Fruit fly (Drosophila melanogaster) whole organism, embryonic: ENCODE measurements around the gene Tis11.
A peak's percentile ranks its signal among the peaks of the same experiment; 100 is the strongest.

Experiments used
- Bteb2 ChIP-seq: fragments of 200-800 bp; sonication (Bioruptor generic); optimal IDR thresholded peaks from 2 replicates; lab custom pipeline; 2016; ENCODE audit warnings: missing biosample characterization, missing genetic modification characterization
- CG10147 ChIP-seq: fragments of 200-800 bp; sonication (Bioruptor generic); optimal IDR thresholded peaks from 2 replicates; lab custom pipeline; 2019; ENCODE audit warnings: missing biosample characterization, mild to moderate bottlenecking, missing genetic modification characterization, moderate library complexity
- CG10267 ChIP-seq: fragments of 200-800 bp; sonication (Bioruptor generic); optimal IDR thresholded peaks from 2 replicates; lab custom pipeline; 2018; ENCODE audit warnings: missing biosample characterization, mild to moderate bottlenecking, missing genetic modification characterization, moderate library complexity
- CG10321 ChIP-seq: fragments of 200-800 bp; sonication (Bioruptor generic); IDR thresholded peaks from 2 replicates; pipeline ENCODE4 v1.3.6; 2022; ENCODE audit warnings: missing biosample characterization, missing genetic modification characterization
- CG10543 ChIP-seq: fragments of 200-800 bp; sonication (Bioruptor generic); optimal IDR thresholded peaks from 3 replicates; lab custom pipeline; 2017; ENCODE audit warnings: missing biosample characterization, mild to moderate bottlenecking, missing genetic modification characterization, moderate library complexity
- CG10979 ChIP-seq: fragments of 200-800 bp; sonication (Bioruptor generic); optimal IDR thresholded peaks from 2 replicates; lab custom pipeline; 2018; ENCODE audit warnings: missing biosample characterization, mild to moderate bottlenecking, missing genetic modification characterization, moderate library complexity
- CG11504 ChIP-seq: fragments of 200-800 bp; sonication (Bioruptor generic); optimal IDR thresholded peaks from 3 replicates; lab custom pipeline; 2019; ENCODE audit warnings: missing biosample characterization, mild to moderate bottlenecking, missing genetic modification characterization, moderate library complexity
- CG13296 ChIP-seq: fragments of 200-800 bp; sonication (Bioruptor generic); optimal IDR thresholded peaks from 3 replicates; lab custom pipeline; 2018; ENCODE audit warnings: missing biosample characterization, mild to moderate bottlenecking, missing genetic modification characterization
- CG13424 ChIP-seq: fragments of 200-800 bp; sonication (Bioruptor generic); optimal IDR thresholded peaks from 2 replicates; lab custom pipeline; 2019; ENCODE audit warnings: missing biosample characterization, mild to moderate bottlenecking, missing genetic modification characterization, moderate library complexity
- CG14710 ChIP-seq: fragments of 200-800 bp; sonication (Bioruptor generic); optimal IDR thresholded peaks from 3 replicates; lab custom pipeline; 2019; ENCODE audit warnings: missing biosample characterization, mild to moderate bottlenecking, missing genetic modification characterization, moderate library complexity
- CG15269 ChIP-seq: fragments of 200-800 bp; sonication (Bioruptor generic); optimal IDR thresholded peaks from 2 replicates; lab custom pipeline; 2018; ENCODE audit warnings: missing biosample characterization, mild to moderate bottlenecking, missing genetic modification characterization, moderate library complexity
- CG16813 ChIP-seq: fragments of 200-800 bp; sonication (Bioruptor generic); IDR thresholded peaks from 3 replicates; pipeline ENCODE4 v1.3.6; 2022; ENCODE audit warnings: missing biosample characterization, missing genetic modification characterization; ENCODE audit not compliant: partially characterized antibody
- CG17359 ChIP-seq: fragments of 200-800 bp; sonication (Bioruptor generic); optimal IDR thresholded peaks from 3 replicates; lab custom pipeline; 2018; ENCODE audit warnings: missing biosample characterization, mild to moderate bottlenecking, missing genetic modification characterization, moderate library complexity
- CG17829 ChIP-seq: fragments of 200-800 bp; optimal IDR thresholded peaks from 2 replicates; lab custom pipeline; 2019; ENCODE audit warnings: missing biosample characterization, mild to moderate bottlenecking, missing genetic modification characterization, moderate library complexity
- CG18262 ChIP-seq: fragments of 200-800 bp; optimal IDR thresholded peaks from 3 replicates; lab custom pipeline; 2019; ENCODE audit warnings: missing biosample characterization, mild to moderate bottlenecking, missing genetic modification characterization, moderate library complexity
- CG2712 ChIP-seq: fragments of 200-800 bp; optimal IDR thresholded peaks from 3 replicates; lab custom pipeline; 2019; ENCODE audit warnings: missing biosample characterization, mild to moderate bottlenecking, missing genetic modification characterization, moderate library complexity
- CG31365 ChIP-seq: fragments of 200-800 bp; sonication (Bioruptor generic); optimal IDR thresholded peaks from 2 replicates; lab custom pipeline; 2018; ENCODE audit warnings: missing biosample characterization, mild to moderate bottlenecking, missing genetic modification characterization
- CG4617 ChIP-seq: fragments of 200-800 bp; sonication (Bioruptor generic); optimal IDR thresholded peaks from 3 replicates; lab custom pipeline; 2016; ENCODE audit warnings: missing biosample characterization, missing genetic modification characterization, borderline replicate concordance
- CG7556 ChIP-seq: fragments of 200-800 bp; sonication (Bioruptor generic); optimal IDR thresholded peaks from 2 replicates; lab custom pipeline; 2017; ENCODE audit warnings: missing biosample characterization, mild to moderate bottlenecking, missing genetic modification characterization
- CG8281 ChIP-seq: fragments of 200-800 bp; sonication (Bioruptor generic); optimal IDR thresholded peaks from 2 replicates; lab custom pipeline; 2018; ENCODE audit warnings: missing biosample characterization, mild to moderate bottlenecking, missing genetic modification characterization, moderate library complexity
- CG8924 ChIP-seq: fragments of 200-800 bp; optimal IDR thresholded peaks from 3 replicates; lab custom pipeline; 2019; ENCODE audit warnings: missing biosample characterization, mild to moderate bottlenecking, missing genetic modification characterization, moderate library complexity
- CG9797 ChIP-seq: fragments of 200-800 bp; sonication (Bioruptor generic); optimal IDR thresholded peaks from 3 replicates; lab custom pipeline; 2018; ENCODE audit warnings: missing biosample characterization, mild to moderate bottlenecking, missing genetic modification characterization
- CoRest ChIP-seq: fragments of 200-800 bp; sonication (Bioruptor generic); optimal IDR thresholded peaks from 3 replicates; lab custom pipeline; 2018; ENCODE audit warnings: missing biosample characterization, mild to moderate bottlenecking, missing genetic modification characterization, moderate library complexity
- D ChIP-seq, 2 experiments: fragments of 200-800 bp in 1 of 2; fragments of >200 bp in 1 of 2; sonication (Bioruptor generic) in 1 of 2; optimal IDR thresholded peaks; 2 replicates in 1 of 2; 3 replicates in 1 of 2; lab custom pipeline; 2017; ENCODE audit warnings: mild to moderate bottlenecking in 1 of 2, missing biosample characterization in 1 of 2, missing genetic modification characterization in 1 of 2, missing genetic modification reagents in 1 of 2
- Hr51 ChIP-seq, 2 experiments: fragments of 200-800 bp; sonication (Bioruptor generic); optimal IDR thresholded peaks; 2 replicates in 1 of 2; 3 replicates in 1 of 2; lab custom pipeline; 2016 to 2018; ENCODE audit warnings: missing biosample characterization in 2 of 2, missing genetic modification characterization in 2 of 2, mild to moderate bottlenecking in 1 of 2, moderate library complexity in 1 of 2
- Med ChIP-seq: fragments of 200-800 bp; sonication (Bioruptor generic); peaks from one replicate; lab custom pipeline; 2016; ENCODE audit warnings: missing biosample characterization, missing genetic modification characterization, mild to moderate bottlenecking, inconsistent platforms, moderate library complexity
- Oli ChIP-seq: fragments of 200-800 bp; sonication (Bioruptor generic); optimal IDR thresholded peaks from 2 replicates; lab custom pipeline; 2018; ENCODE audit warnings: missing biosample characterization, mild to moderate bottlenecking, missing genetic modification characterization, moderate library complexity
- Ssrp ChIP-seq: fragments of 200-800 bp; sonication (Bioruptor generic); optimal IDR thresholded peaks from 2 replicates; lab custom pipeline; 2018; ENCODE audit warnings: missing biosample characterization, mild to moderate bottlenecking, missing genetic modification characterization, moderate library complexity
- Trl ChIP-seq, 3 experiments: fragments of >200 bp in 2 of 3; fragments of 200-800 bp in 1 of 3; sonication (Bioruptor generic) in 1 of 3; optimal IDR thresholded peaks; 2 replicates in 1 of 3; 3 replicates in 2 of 3; lab custom pipeline; 2016 to 2017; ENCODE audit warnings: missing biosample characterization in 1 of 3, missing genetic modification characterization in 1 of 3
- ab ChIP-seq: fragments of 200-800 bp; sonication (Bioruptor generic); optimal IDR thresholded peaks from 2 replicates; lab custom pipeline; 2016; ENCODE audit warnings: missing biosample characterization, missing genetic modification characterization
- bsh ChIP-seq, 2 experiments: fragments of 200-800 bp; sonication (Bioruptor generic); optimal IDR thresholded peaks; 2 replicates each; lab custom pipeline; 2017 to 2018; ENCODE audit warnings: mild to moderate bottlenecking in 2 of 2, missing biosample characterization in 2 of 2, missing genetic modification characterization in 2 of 2, moderate library complexity in 1 of 2
- fd96Cb ChIP-seq: fragments of 200-800 bp; sonication (Bioruptor generic); optimal IDR thresholded peaks from 2 replicates; lab custom pipeline; 2018; ENCODE audit warnings: missing biosample characterization, mild to moderate bottlenecking, missing genetic modification characterization, moderate library complexity
- gt ChIP-seq: fragments of 200-800 bp; sonication (Bioruptor generic); IDR thresholded peaks from 2 replicates; pipeline ENCODE4 v1.3.6; 2022; ENCODE audit warnings: missing biosample characterization, missing genetic modification characterization
- ken ChIP-seq: fragments of 200-800 bp; sonication (Bioruptor generic); IDR thresholded peaks from 3 replicates; pipeline ENCODE4 v1.3.6; 2022; ENCODE audit warnings: missing biosample characterization, missing genetic modification characterization
- lola ChIP-seq, 3 experiments: fragments of >200 bp in 2 of 3; fragments of 200-800 bp in 1 of 3; sonication (Bioruptor generic) in 1 of 3; optimal IDR thresholded peaks; 2 replicates each; lab custom pipeline; 2017 to 2019; ENCODE audit warnings: missing biosample characterization in 3 of 3, missing genetic modification characterization in 3 of 3, mild to moderate bottlenecking in 1 of 3, moderate library complexity in 1 of 3
- nerfin-1 ChIP-seq: fragments of 200-800 bp; sonication (Bioruptor generic); optimal IDR thresholded peaks from 3 replicates; lab custom pipeline; 2019; ENCODE audit warnings: missing biosample characterization, mild to moderate bottlenecking, missing genetic modification characterization, moderate library complexity
- onecut ChIP-seq: fragments of 200-800 bp; sonication (Bioruptor generic); IDR thresholded peaks from 2 replicates; pipeline ENCODE4 v1.3.6; 2022; ENCODE audit warnings: missing biosample characterization, missing genetic modification characterization
- org-1 ChIP-seq: fragments of 200-800 bp; sonication (Bioruptor generic); optimal IDR thresholded peaks from 2 replicates; lab custom pipeline; 2017; ENCODE audit warnings: missing biosample characterization, missing genetic modification characterization
- pum ChIP-seq: fragments of 200-800 bp; sonication (Bioruptor generic); optimal IDR thresholded peaks from 2 replicates; lab custom pipeline; 2016; ENCODE audit warnings: missing biosample characterization, missing genetic modification characterization
- sens ChIP-seq: fragments of 200-800 bp; sonication (Bioruptor generic); peaks from one replicate; lab custom pipeline; 2016; ENCODE audit warnings: missing biosample characterization, missing genetic modification characterization
- shn ChIP-seq: fragments of 200-800 bp; sonication (Bioruptor generic); optimal IDR thresholded peaks from 3 replicates; lab custom pipeline; 2016; ENCODE audit warnings: missing biosample characterization, missing genetic modification characterization
- slbo ChIP-seq: fragments of 200-800 bp; sonication (Bioruptor generic); IDR thresholded peaks from 2 replicates; pipeline ENCODE4 v1.3.6; 2022; ENCODE audit warnings: missing biosample characterization, missing genetic modification characterization
- ttk ChIP-seq: fragments of 200-800 bp; sonication (Bioruptor generic); IDR thresholded peaks from 2 replicates; pipeline ENCODE4 v2.1.2; 2022; ENCODE audit warnings: missing biosample characterization, missing genetic modification characterization
- unpg ChIP-seq: fragments of 200-800 bp; sonication (Bioruptor generic); optimal IDR thresholded peaks from 3 replicates; lab custom pipeline; 2018; ENCODE audit warnings: missing biosample characterization, mild to moderate bottlenecking, missing genetic modification characterization, moderate library complexity
- vfl ChIP-seq: fragments of 200-800 bp; sonication (Bioruptor generic); optimal IDR thresholded peaks from 2 replicates; lab custom pipeline; 2016; ENCODE audit warnings: missing biosample characterization, missing genetic modification characterization

Tis11 gene

DNA sequence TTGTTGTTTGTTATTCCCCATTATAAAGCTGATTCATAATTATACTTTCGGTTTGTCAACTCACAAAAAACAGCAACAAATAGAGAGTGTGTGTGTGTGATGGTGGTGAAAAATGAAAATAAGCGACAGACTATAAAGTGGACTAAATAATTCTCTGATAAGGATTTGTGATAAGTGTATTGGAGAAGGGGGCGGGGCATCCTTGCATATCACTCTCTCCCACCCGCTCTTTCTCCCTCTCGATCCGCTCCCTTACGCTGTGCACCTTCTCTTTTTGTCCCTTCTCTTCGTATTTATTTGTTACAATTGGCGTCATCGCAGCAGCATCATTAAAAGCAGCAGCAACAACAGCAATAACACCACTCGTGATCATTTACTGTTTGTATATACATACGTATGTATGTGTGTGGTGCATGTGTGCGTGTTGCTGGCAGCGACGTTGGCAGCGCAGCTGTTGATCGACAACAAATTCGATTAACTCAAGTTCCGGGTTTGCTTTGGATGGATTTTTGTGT, 2.3 kb downstream of the Tis11 start (continued):
- peak; percentile 50 for TF ChIP-seq CG8924
- peak; percentile 5; the same call in 1 of the 2 replicates for TF ChIP-seq onecut
- TF ChIP-seq CG13296 (GFP tag; lab: Kevin White, UChicago) = peak; percentile 1
- peak; percentile 32 for TF ChIP-seq CG10543
- TF ChIP-seq Bteb2 (GFP tag; lab: Kevin White, UChicago) = no peak
- TF ChIP-seq, all 482 proteins: peak for 40

DNA sequence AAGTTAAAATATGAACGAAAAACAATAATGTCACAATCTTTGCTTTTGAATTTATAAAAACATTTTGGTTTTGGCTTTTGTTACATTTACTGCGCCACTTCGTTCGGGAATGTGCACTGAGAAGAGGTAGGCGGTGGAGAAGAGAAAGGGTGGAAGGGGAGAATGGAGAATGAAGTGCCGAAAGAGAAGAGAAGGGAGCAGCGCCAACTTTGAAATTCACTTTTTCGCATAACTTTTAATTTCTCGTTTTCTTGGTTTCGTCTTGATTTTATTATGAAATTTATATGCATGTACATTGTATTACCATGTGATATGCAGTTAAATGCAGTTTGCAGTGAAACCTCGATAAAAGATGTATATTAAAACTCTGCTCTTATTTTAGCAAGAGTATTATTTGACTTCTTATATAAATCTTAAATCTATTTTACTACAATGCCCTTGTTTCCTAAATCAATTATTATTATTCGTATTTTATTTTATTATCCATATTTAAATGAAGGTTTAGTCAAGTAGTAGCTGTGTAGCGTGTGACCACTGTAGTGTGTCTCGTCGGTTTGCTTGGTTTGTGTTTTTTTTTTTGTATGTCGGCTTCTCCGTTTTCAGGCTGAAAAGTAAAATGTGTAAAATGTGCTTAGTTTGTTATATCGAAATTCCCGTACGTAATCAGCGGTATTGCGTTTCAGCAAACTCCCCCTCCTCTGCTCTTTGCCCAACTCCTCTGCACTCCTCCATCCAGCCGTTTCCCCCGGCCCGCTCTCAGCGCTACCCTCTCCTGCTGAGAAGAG, 3.7 kb downstream of the Tis11 start:
- TF ChIP-seq CG8281 (no peak), CG15269 (tag; lab: Kevin White, UChicago) (peak; percentile 17), lola (GFP tag; optimal IDR thresholded peaks at IDR 0.05; lab: Kevin White, UChicago) (peak in 1 of 3 experiments; percentile 13), CG10979 (peak; percentile 41), ttk (GFP tag; lab: Robert Waterston, UW) (no peak), ken (GFP tag; lab: Robert Waterston, UW) (0 out of 3 replicates have a peak, but pooled peaks have one; percentile 39), D (optimal IDR thresholded peaks at IDR 0.05; lab: Kevin White, UChicago) (no peak), D (GFP tag; optimal IDR thresholded peaks at IDR 0.05; lab: Kevin White, UChicago) (peak; percentile 2), Trl (optimal IDR thresholded peaks at IDR 0.05; lab: Kevin White, UChicago) (peak in 1 of 2 experiments; percentile 33), Trl (GFP tag; optimal IDR thresholded peaks at IDR 0.05; lab: Kevin White, UChicago) (no peak), CG13424 (tag; lab: Kevin White, UChicago) (peak; percentile 7), fd96Cb (tag; lab: Kevin White, UChicago) (peak; percentile 30), CG17829 (peak; percentile 13), Med (GFP tag; lab: Kevin White, UChicago) (no peak), slbo (GFP tag; lab: Robert Waterston, UW) (no peak), sens (GFP tag; lab: Kevin White, UChicago) (peak; percentile 44), unpg (peak; percentile 19), org-1 (GFP tag; lab: Kevin White, UChicago) (no peak), bsh (GFP tag; optimal IDR thresholded peaks at IDR 0.05; lab: Kevin White, UChicago) (peak in 1 of 2 experiments; percentile 46), CoRest (tag; lab: Kevin White, UChicago) (peak; percentile 25), nerfin-1 (no peak), Hr51 (GFP tag; optimal IDR thresholded peaks at IDR 0.05; lab: Kevin White, UChicago) (peak in 1 of 2 experiments; percentile 35), Oli (tag; lab: Kevin White, UChicago) (peak; percentile 13), CG10321 (GFP tag; lab: Robert Waterston, UW) (no peak), CG16813 (GFP tag; lab: Robert Waterston, UW) (no peak), CG4617 (GFP tag; lab: Kevin White, UChicago) (no peak), CG7556 (GFP tag; lab: Kevin White, UChicago) (peak; percentile 1), Ssrp (peak; percentile 25), shn (GFP tag; lab: Kevin White, UChicago) (no peak), pum (GFP tag; lab: Kevin White, UChicago) (no peak), CG2712 (tag; lab: Kevin White, UChicago) (peak; percentile 30), CG10267 (tag; lab: Kevin White, UChicago) (peak; percentile 18), CG31365 (no peak), CG17359 (tag; lab: Kevin White, UChicago) (peak; percentile 10), CG9797 (GFP tag; lab: Kevin White, UChicago) (no peak), vfl (GFP tag; lab: Kevin White, UChicago) (no peak), CG14710 (tag; lab: Kevin White, UChicago) (peak; percentile 22), gt (GFP tag; lab: Robert Waterston, UW) (no peak), CG11504 (peak; percentile 38), ab (no peak), CG10147 (no peak), CG18262 (tag; lab: Kevin White, UChicago) (peak; percentile 35)
